Worm (Caenorhabditis elegans) whole organism, mixed stage, embryonic: ENCODE data around the gene C12D8.21.

Experiments used
- blmp-1 ChIP-seq: fragments of 150-350 bp; optimal IDR thresholded peaks from 2 replicates; lab custom pipeline; 2014; ENCODE audit warnings: missing biosample characterization, missing genetic modification characterization
- ceh-39 ChIP-seq: fragments of 150-350 bp; optimal IDR thresholded peaks from 2 replicates; lab custom pipeline; 2014; ENCODE audit warnings: missing biosample characterization, missing genetic modification characterization
- ceh-43 ChIP-seq: fragments of 200-800 bp; sonication (Bioruptor generic); optimal IDR thresholded peaks from 2 replicates; lab custom pipeline; 2018; ENCODE audit warnings: mild to moderate bottlenecking, missing genetic modification characterization, moderate library complexity, missing compliant biosample characterization
- ceh-83 ChIP-seq: fragments of 200-800 bp; sonication (Bioruptor generic); optimal IDR thresholded peaks from 2 replicates; lab custom pipeline; 2018; ENCODE audit warnings: mild to moderate bottlenecking, missing genetic modification characterization, missing compliant biosample characterization
- ces-1 ChIP-seq: fragments of 150-350 bp; optimal IDR thresholded peaks from 2 replicates; lab custom pipeline; 2014; ENCODE audit warnings: missing biosample characterization, missing genetic modification reagents, missing genetic modification characterization
- cnd-1 ChIP-seq: fragments of 200-800 bp; sonication (Bioruptor generic); optimal IDR thresholded peaks from 2 replicates; lab custom pipeline; 2018; ENCODE audit warnings: mild to moderate bottlenecking, missing genetic modification characterization, missing compliant biosample characterization
- drap-1 ChIP-seq: fragments of 200-800 bp; sonication (Bioruptor generic); optimal IDR thresholded peaks from 3 replicates; lab custom pipeline; 2018; ENCODE audit warnings: mild to moderate bottlenecking, missing genetic modification characterization, missing compliant biosample characterization
- elt-1 ChIP-seq: sonication (generic microtip); optimal IDR thresholded peaks from 2 replicates; lab custom pipeline; 2017; ENCODE audit warnings: missing genetic modification characterization, mild to moderate bottlenecking, missing compliant biosample characterization, antibody characterized with exemption, moderate library complexity, borderline replicate concordance; ENCODE audit not compliant: insufficient read depth
- elt-3 ChIP-seq: fragments of 150-350 bp; optimal IDR thresholded peaks from 2 replicates; lab custom pipeline; 2014; ENCODE audit warnings: missing biosample characterization, missing genetic modification characterization
- flh-1 ChIP-seq: fragments of 200-800 bp; sonication (Bioruptor generic); optimal IDR thresholded peaks from 2 replicates; lab custom pipeline; 2018; ENCODE audit warnings: mild to moderate bottlenecking, missing genetic modification characterization, moderate library complexity, missing compliant biosample characterization
- ham-2 ChIP-seq: fragments of 200-800 bp; sonication (Bioruptor generic); optimal IDR thresholded peaks from 2 replicates; lab custom pipeline; 2018; ENCODE audit warnings: mild to moderate bottlenecking, missing genetic modification characterization, missing compliant biosample characterization
- hlh-1 ChIP-seq: fragments of 150-350 bp; optimal IDR thresholded peaks from 2 replicates; lab custom pipeline; 2014; ENCODE audit warnings: missing biosample characterization, missing genetic modification reagents, missing genetic modification characterization
- lin-13 ChIP-seq: fragments of 150-350 bp; optimal IDR thresholded peaks from 2 replicates; lab custom pipeline; 2014; ENCODE audit warnings: missing biosample characterization, missing genetic modification characterization
- lin-32 ChIP-seq: fragments of 200-800 bp; sonication (Bioruptor generic); optimal IDR thresholded peaks from 2 replicates; lab custom pipeline; 2018; ENCODE audit warnings: mild to moderate bottlenecking, missing genetic modification characterization, missing compliant biosample characterization
- lsy-2 ChIP-seq: fragments of 150-350 bp; optimal IDR thresholded peaks from 2 replicates; lab custom pipeline; 2014; ENCODE audit warnings: missing biosample characterization, missing genetic modification characterization
- mab-5 ChIP-seq: fragments of 150-350 bp; optimal IDR thresholded peaks from 2 replicates; lab custom pipeline; 2014; ENCODE audit warnings: missing biosample characterization, missing genetic modification characterization
- mep-1 ChIP-seq: fragments of 150-350 bp; optimal IDR thresholded peaks from 2 replicates; lab custom pipeline; 2017; ENCODE audit warnings: missing biosample characterization, missing genetic modification reagents, missing genetic modification characterization, inconsistent platforms
- mls-2 ChIP-seq: sonication (generic microtip); optimal IDR thresholded peaks from 2 replicates; lab custom pipeline; 2016; ENCODE audit warnings: mild to moderate bottlenecking, missing genetic modification characterization, moderate library complexity, missing compliant biosample characterization
- nhr-2 ChIP-seq: fragments of 150-350 bp; optimal IDR thresholded peaks from 2 replicates; lab custom pipeline; 2014; ENCODE audit warnings: missing biosample characterization, missing genetic modification characterization
- nhr-237 ChIP-seq: fragments of 150-350 bp; optimal IDR thresholded peaks from 2 replicates; lab custom pipeline; 2014; ENCODE audit warnings: missing biosample characterization, missing genetic modification characterization
- nhr-28 ChIP-seq: fragments of 150-350 bp; optimal IDR thresholded peaks from 2 replicates; lab custom pipeline; 2014; ENCODE audit warnings: missing biosample characterization, missing genetic modification characterization
- pha-4 ChIP-seq: fragments of 150-350 bp; optimal IDR thresholded peaks from 2 replicates; lab custom pipeline; 2018; ENCODE audit warnings: missing biosample characterization, missing genetic modification reagents, missing genetic modification characterization
- sem-2 ChIP-seq: fragments of 200-800 bp; sonication (Bioruptor generic); optimal IDR thresholded peaks from 2 replicates; lab custom pipeline; 2018; ENCODE audit warnings: mild to moderate bottlenecking, missing genetic modification characterization, missing compliant biosample characterization
- snpc-4 ChIP-seq: fragments of 150-350 bp; optimal IDR thresholded peaks from 2 replicates; lab custom pipeline; 2014; ENCODE audit warnings: missing biosample characterization, missing genetic modification characterization
- sptf-1 ChIP-seq: sonication (generic microtip); optimal IDR thresholded peaks from 2 replicates; lab custom pipeline; 2017; ENCODE audit warnings: mild to moderate bottlenecking, missing genetic modification characterization, moderate library complexity, missing compliant biosample characterization
- tbx-8 ChIP-seq: fragments of 200-800 bp; sonication (Bioruptor generic); optimal IDR thresholded peaks from 2 replicates; lab custom pipeline; 2018; ENCODE audit warnings: mild to moderate bottlenecking, missing genetic modification characterization, moderate library complexity, missing compliant biosample characterization
- unc-120 ChIP-seq: sonication (generic microtip); optimal IDR thresholded peaks from 2 replicates; lab custom pipeline; 2017; ENCODE audit warnings: missing genetic modification characterization, missing compliant biosample characterization; ENCODE audit not compliant: poor library complexity, severe bottlenecking
- unc-39 ChIP-seq: fragments of 150-350 bp; optimal IDR thresholded peaks from 2 replicates; lab custom pipeline; 2014; ENCODE audit warnings: missing biosample characterization, missing genetic modification characterization
- unc-62 ChIP-seq: fragments of 150-350 bp; optimal IDR thresholded peaks from 2 replicates; lab custom pipeline; 2014; ENCODE audit warnings: missing biosample characterization, missing genetic modification reagents, missing genetic modification characterization
- zip-8 ChIP-seq: fragments of 150-350 bp; optimal IDR thresholded peaks from 2 replicates; lab custom pipeline; 2014; ENCODE audit warnings: missing biosample characterization, missing genetic modification characterization
- ztf-11 ChIP-seq: fragments of 150-350 bp; optimal IDR thresholded peaks from 2 replicates; lab custom pipeline; 2014; ENCODE audit warnings: missing biosample characterization, missing genetic modification characterization

The C12D8.21 gene

DNA sequence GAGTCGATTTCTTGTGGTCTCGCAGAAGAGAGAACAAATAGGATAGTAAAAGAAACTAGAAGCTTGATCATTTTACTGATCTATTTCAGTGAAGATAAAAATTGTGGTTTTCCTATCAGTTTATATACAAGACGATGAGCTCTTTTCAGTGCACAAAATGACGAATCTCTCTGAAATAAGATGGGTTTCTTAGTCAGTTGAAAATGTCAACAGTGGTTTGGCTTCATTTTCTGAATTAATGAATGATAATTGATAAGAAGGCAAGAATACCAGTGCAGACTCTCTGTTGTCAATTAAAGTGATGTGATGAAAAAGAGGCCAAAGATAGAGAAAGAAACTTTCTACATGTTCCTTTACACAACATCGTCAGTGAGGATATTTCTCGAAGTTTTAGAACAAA, 40.4 kb upstream of the C12D8.21 start, which contains the start of gene lys-2:
lys-2 (minus strand) TSS at position 101 of the 400 bp plus-strand sequence.
- TF ChIP-seq zip-8 (tag; lab: Kevin White, UChicago): no peak
- no peak for TF ChIP-seq lsy-2 (tag; lab: Kevin White, UChicago)
- no peak for TF ChIP-seq blmp-1
- no peak for TF ChIP-seq ceh-39
- TF ChIP-seq ceh-43 (GFP tag; lab: Kevin White, UChicago): no peak
- no peak for TF ChIP-seq unc-120 (tag; lab: Kevin White, UChicago)
- TF ChIP-seq hlh-1 (tag; lab: Kevin White, UChicago): no peak
- TF ChIP-seq drap-1 (GFP tag; lab: Kevin White, UChicago): no peak
- TF ChIP-seq unc-39: no peak
- no peak for TF ChIP-seq flh-1 (GFP tag; lab: Kevin White, UChicago)
- TF ChIP-seq sem-2 (GFP tag; lab: Kevin White, UChicago): no peak
- no peak for TF ChIP-seq elt-1 (tag; lab: Kevin White, UChicago)
- TF ChIP-seq mab-5 (tag; lab: Kevin White, UChicago): no peak
- TF ChIP-seq nhr-28: no peak

DNA sequence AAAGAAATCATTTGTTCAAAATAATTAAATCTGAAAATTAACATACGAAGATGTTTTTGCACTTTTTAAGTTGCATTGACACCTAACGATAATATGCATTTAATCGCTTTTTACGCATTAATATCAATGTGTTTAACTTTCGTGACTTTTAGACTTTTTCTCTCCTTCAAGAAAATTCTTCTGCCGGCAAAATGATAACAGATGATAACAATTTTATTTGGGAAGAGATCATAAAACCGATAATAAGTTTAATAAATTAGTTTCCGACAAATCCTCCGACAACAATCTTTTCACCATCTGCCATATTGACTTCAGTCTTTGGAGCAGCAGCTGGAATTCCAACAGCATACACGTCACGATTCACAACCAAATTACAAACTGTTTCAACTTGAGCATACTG, 39.1 kb upstream of the C12D8.21 start:
- TF ChIP-seq snpc-4 (tag; lab: Kevin White, UChicago): no peak
- no peak for TF ChIP-seq sem-2 (GFP tag; lab: Kevin White, UChicago)
- TF ChIP-seq flh-1 (GFP tag; lab: Kevin White, UChicago): no peak
- no peak for TF ChIP-seq pha-4 (tag; lab: Kevin White, UChicago)
- TF ChIP-seq lin-32 (GFP tag; lab: Kevin White, UChicago): no peak
- TF ChIP-seq lsy-2 (tag; lab: Kevin White, UChicago): no peak

ce11 chrV:10277579-10277978, 36.6 kb upstream of the C12D8.21 start, which contains the start of gene lys-1:
lys-1 (plus strand) TSS chrV:10277904.
- TF ChIP-seq ztf-11 (tag; lab: Kevin White, UChicago): no peak
- TF ChIP-seq sem-2 (GFP tag; lab: Kevin White, UChicago): no peak
- no peak for TF ChIP-seq lin-13
- TF ChIP-seq flh-1 (GFP tag; lab: Kevin White, UChicago): no peak
- TF ChIP-seq unc-120 (tag; lab: Kevin White, UChicago): no peak
- no peak for TF ChIP-seq nhr-28
- TF ChIP-seq mls-2 (tag; lab: Kevin White, UChicago): no peak
- no peak for TF ChIP-seq unc-62 (GFP tag; lab: Kevin White, UChicago)
- no peak for TF ChIP-seq cnd-1
- no peak for TF ChIP-seq nhr-2 (tag; lab: Kevin White, UChicago)
- no peak for TF ChIP-seq ceh-83 (GFP tag; lab: Kevin White, UChicago)
- TF ChIP-seq mab-5 (tag; lab: Kevin White, UChicago): no peak
- TF ChIP-seq tbx-8 (GFP tag; lab: Kevin White, UChicago): no peak
- no peak for TF ChIP-seq elt-3
- no peak for TF ChIP-seq lin-32 (GFP tag; lab: Kevin White, UChicago)
- no peak for TF ChIP-seq elt-1 (tag; lab: Kevin White, UChicago)
- no peak for TF ChIP-seq ces-1 (GFP tag; lab: Kevin White, UChicago)

DNA sequence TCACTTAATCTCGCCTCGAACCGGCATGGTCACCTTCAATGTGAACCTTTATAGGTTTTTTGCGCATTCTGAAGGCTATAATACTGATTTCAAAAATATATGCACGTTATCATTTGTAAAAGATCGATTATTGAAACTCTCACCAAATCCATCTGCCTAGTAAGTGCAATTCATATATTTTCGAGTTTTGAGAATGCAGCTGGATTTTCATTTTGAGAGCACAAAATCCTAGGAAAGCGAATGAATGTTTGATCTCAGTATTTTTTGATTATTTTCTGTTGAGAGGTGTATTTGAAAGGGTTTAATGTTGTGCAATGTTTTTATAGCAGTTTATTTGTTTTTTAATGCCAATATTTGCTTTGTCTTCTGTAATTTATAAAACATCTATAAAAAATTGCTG, 35.0 kb upstream of the C12D8.21 start:
- no peak for TF ChIP-seq snpc-4 (tag; lab: Kevin White, UChicago)
- no peak for TF ChIP-seq unc-39
- TF ChIP-seq sptf-1: no peak
- no peak for TF ChIP-seq cnd-1
- no peak for TF ChIP-seq unc-120 (tag; lab: Kevin White, UChicago)
- no peak for TF ChIP-seq pha-4 (tag; lab: Kevin White, UChicago)
- no peak for TF ChIP-seq ceh-43 (GFP tag; lab: Kevin White, UChicago)

- TF ChIP-seq mep-1 (tag; lab: Kevin White, UChicago): no peak
- no peak for TF ChIP-seq nhr-28
- TF ChIP-seq nhr-237 (tag; lab: Kevin White, UChicago): no peak
- no peak for TF ChIP-seq sem-2 (GFP tag; lab: Kevin White, UChicago)
- TF ChIP-seq ham-2 (GFP tag; lab: Kevin White, UChicago): no peak
- no peak for TF ChIP-seq mab-5 (tag; lab: Kevin White, UChicago)
- TF ChIP-seq tbx-8 (GFP tag; lab: Kevin White, UChicago): no peak
- TF ChIP-seq ztf-11 (tag; lab: Kevin White, UChicago): no peak
- TF ChIP-seq drap-1 (GFP tag; lab: Kevin White, UChicago): no peak
- TF ChIP-seq hlh-1 (tag; lab: Kevin White, UChicago): no peak
- TF ChIP-seq flh-1 (GFP tag; lab: Kevin White, UChicago): no peak
- TF ChIP-seq cnd-1: no peak
- TF ChIP-seq elt-3: no peak
- TF ChIP-seq ceh-39: no peak
- no peak for TF ChIP-seq nhr-2 (tag; lab: Kevin White, UChicago)
- TF ChIP-seq sptf-1: no peak
- no peak for TF ChIP-seq lin-13
Observed at ce11 chrV:10275619-10276018, 34.6 kb upstream of the C12D8.21 start, which contains the start of gene Y22F5A.11. Y22F5A.11 (minus strand) TSS chrV:10275646.
